Worm (Caenorhabditis elegans) whole organism, L2 larva: ENCODE results near the gene sym-1.

Experiments
- F13H6.1 ChIP-seq: sonication (generic microtip); optimal IDR thresholded peaks from 2 replicates; lab custom pipeline; 2016; ENCODE audit warnings: missing genetic modification characterization, missing compliant biosample characterization
- R02D3.7 ChIP-seq: fragments of 150-350 bp; optimal IDR thresholded peaks from 2 replicates; lab custom pipeline; 2014; ENCODE audit warnings: missing biosample characterization, missing genetic modification characterization
- alr-1 ChIP-seq: fragments of 150-350 bp; optimal IDR thresholded peaks from 2 replicates; lab custom pipeline; 2014; ENCODE audit warnings: missing biosample characterization, missing genetic modification characterization
- aly-2 ChIP-seq: fragments of 150-350 bp; optimal IDR thresholded peaks from 2 replicates; lab custom pipeline; 2014; ENCODE audit warnings: missing biosample characterization, missing genetic modification characterization
- ama-1 ChIP-seq: fragments of 150-350 bp; optimal IDR thresholded peaks from 2 replicates; lab custom pipeline; 2018; ENCODE audit warnings: inconsistent platforms
- blmp-1 ChIP-seq: sonication (generic microtip); optimal IDR thresholded peaks from 2 replicates; lab custom pipeline; 2017; ENCODE audit warnings: missing genetic modification characterization, mild to moderate bottlenecking, missing compliant biosample characterization, antibody characterized with exemption, moderate library complexity; ENCODE audit not compliant: insufficient read depth
- ceh-16 ChIP-seq: fragments of 150-350 bp; optimal IDR thresholded peaks from 2 replicates; lab custom pipeline; 2014; ENCODE audit warnings: missing biosample characterization, missing genetic modification characterization
- ceh-82 ChIP-seq: fragments of 150-350 bp; optimal IDR thresholded peaks from 2 replicates; lab custom pipeline; 2014; ENCODE audit warnings: missing biosample characterization, missing genetic modification characterization
- crh-2 ChIP-seq: sonication (generic microtip); optimal IDR thresholded peaks from 2 replicates; lab custom pipeline; 2017; ENCODE audit warnings: missing biosample characterization, missing genetic modification characterization
- dmd-4 ChIP-seq: sonication (generic microtip); optimal IDR thresholded peaks from 2 replicates; lab custom pipeline; 2017; ENCODE audit warnings: missing biosample characterization, missing genetic modification characterization
- egl-27 ChIP-seq: sonication (generic microtip); optimal IDR thresholded peaks from 3 replicates; lab custom pipeline; 2017; ENCODE audit warnings: missing biosample characterization, missing genetic modification reagents, missing genetic modification characterization
- elt-3 ChIP-seq: sonication (generic microtip); optimal IDR thresholded peaks from 2 replicates; lab custom pipeline; 2017; ENCODE audit warnings: missing biosample characterization, missing genetic modification characterization
- fos-1 ChIP-seq: fragments of 150-350 bp; optimal IDR thresholded peaks from 2 replicates; lab custom pipeline; 2014; ENCODE audit warnings: missing biosample characterization, missing genetic modification characterization
- gmeb-1 ChIP-seq: fragments of 150-350 bp; optimal IDR thresholded peaks from 2 replicates; lab custom pipeline; 2014; ENCODE audit warnings: missing biosample characterization, missing genetic modification characterization
- lin-13 ChIP-seq: fragments of 150-350 bp; optimal IDR thresholded peaks from 2 replicates; lab custom pipeline; 2014; ENCODE audit warnings: missing biosample characterization, missing genetic modification reagents, missing genetic modification characterization
- lin-39 ChIP-seq: fragments of 150-350 bp; optimal IDR thresholded peaks from 2 replicates; lab custom pipeline; 2014; ENCODE audit warnings: missing biosample characterization, missing genetic modification reagents, missing genetic modification characterization
- mab-5 ChIP-seq: fragments of 150-350 bp; optimal IDR thresholded peaks from 2 replicates; lab custom pipeline; 2014; ENCODE audit warnings: missing biosample characterization, missing genetic modification characterization
- mdl-1 ChIP-seq, 2 experiments: fragments of 150-350 bp in 1 of 2; sonication (generic microtip) in 1 of 2; optimal IDR thresholded peaks; 2 replicates each; lab custom pipeline; 2017; ENCODE audit warnings: missing biosample characterization in 2 of 2, missing genetic modification characterization in 2 of 2
- nhr-10 ChIP-seq: sonication (generic microtip); optimal IDR thresholded peaks from 2 replicates; lab custom pipeline; 2017; ENCODE audit warnings: missing biosample characterization, missing genetic modification characterization
- nhr-11 ChIP-seq: fragments of 150-350 bp; optimal IDR thresholded peaks from 2 replicates; lab custom pipeline; 2014; ENCODE audit warnings: missing biosample characterization, missing genetic modification characterization
- nhr-12 ChIP-seq: fragments of 150-350 bp; optimal IDR thresholded peaks from 2 replicates; lab custom pipeline; 2014; ENCODE audit warnings: missing biosample characterization, missing genetic modification characterization
- nhr-129 ChIP-seq: fragments of 150-350 bp; optimal IDR thresholded peaks from 2 replicates; lab custom pipeline; 2014; ENCODE audit warnings: missing biosample characterization, missing genetic modification characterization
- nhr-21 ChIP-seq: fragments of 150-350 bp; optimal IDR thresholded peaks from 2 replicates; lab custom pipeline; 2014; ENCODE audit warnings: missing biosample characterization, missing genetic modification characterization
- nhr-23 ChIP-seq: fragments of 150-350 bp; optimal IDR thresholded peaks from 2 replicates; lab custom pipeline; 2014; ENCODE audit warnings: missing biosample characterization, missing genetic modification reagents, missing genetic modification characterization
- nhr-237 ChIP-seq: fragments of 150-350 bp; optimal IDR thresholded peaks from 2 replicates; lab custom pipeline; 2014; ENCODE audit warnings: missing biosample characterization, missing genetic modification characterization
- nhr-25 ChIP-seq: fragments of 150-350 bp; sonication (generic microtip); optimal IDR thresholded peaks from 3 replicates; lab custom pipeline; 2014; ENCODE audit warnings: missing biosample characterization, missing genetic modification characterization
- nhr-6 ChIP-seq: fragments of 150-350 bp; optimal IDR thresholded peaks from 2 replicates; lab custom pipeline; 2014; ENCODE audit warnings: missing biosample characterization, missing genetic modification characterization
- nhr-77 ChIP-seq: fragments of 150-350 bp; optimal IDR thresholded peaks from 2 replicates; lab custom pipeline; 2014; ENCODE audit warnings: missing biosample characterization, missing genetic modification characterization
- peb-1 ChIP-seq: fragments of 150-350 bp; optimal IDR thresholded peaks from 2 replicates; lab custom pipeline; 2014; ENCODE audit warnings: missing biosample characterization, missing genetic modification characterization
- sem-4 ChIP-seq: fragments of 150-350 bp; optimal IDR thresholded peaks from 2 replicates; lab custom pipeline; 2014; ENCODE audit warnings: missing biosample characterization, missing genetic modification reagents, missing genetic modification characterization
- skn-1 ChIP-seq: sonication (generic microtip); optimal IDR thresholded peaks from 2 replicates; lab custom pipeline; 2017; ENCODE audit warnings: missing biosample characterization, missing genetic modification characterization
- sma-3 ChIP-seq: sonication (generic microtip); optimal IDR thresholded peaks from 2 replicates; lab custom pipeline; 2016; ENCODE audit warnings: missing genetic modification reagents, missing genetic modification characterization, missing compliant biosample characterization
- sma-9 ChIP-seq, 2 experiments: fragments of 150-350 bp in 1 of 2; sonication (generic microtip) in 1 of 2; optimal IDR thresholded peaks; 2 replicates each; lab custom pipeline; 2014 to 2016; ENCODE audit warnings: missing genetic modification characterization in 2 of 2, mild to moderate bottlenecking in 1 of 2, missing biosample characterization in 1 of 2, missing compliant biosample characterization in 1 of 2, missing genetic modification reagents in 1 of 2, moderate library complexity in 1 of 2
- snpc-4 ChIP-seq: fragments of 150-350 bp; optimal IDR thresholded peaks from 2 replicates; lab custom pipeline; 2014; ENCODE audit warnings: missing biosample characterization, missing genetic modification characterization
- unc-39 ChIP-seq: fragments of 150-350 bp; optimal IDR thresholded peaks from 2 replicates; lab custom pipeline; 2014; ENCODE audit warnings: missing biosample characterization, missing genetic modification characterization
- unc-55 ChIP-seq: fragments of 150-350 bp; sonication (generic microtip); optimal IDR thresholded peaks from 3 replicates; lab custom pipeline; 2014; ENCODE audit warnings: missing biosample characterization, missing genetic modification reagents, missing genetic modification characterization
- unc-62 ChIP-seq: fragments of 150-350 bp; optimal IDR thresholded peaks from 2 replicates; lab custom pipeline; 2014; ENCODE audit warnings: missing biosample characterization, missing genetic modification reagents, missing genetic modification characterization
- zag-1 ChIP-seq: fragments of 150-350 bp; optimal IDR thresholded peaks from 2 replicates; lab custom pipeline; 2014; ENCODE audit warnings: missing biosample characterization, missing genetic modification characterization
- ztf-1 ChIP-seq: fragments of 200-800 bp; sonication (Bioruptor generic); conservative IDR thresholded peaks from 2 replicates; pipeline ENCODE4 v1.3.6; 2022; ENCODE audit warnings: missing genetic modification characterization, missing compliant biosample characterization
- ztf-11 ChIP-seq: sonication (generic microtip); optimal IDR thresholded peaks from 2 replicates; lab custom pipeline; 2017; ENCODE audit warnings: missing biosample characterization, missing genetic modification characterization

sym-1 gene

ce11 chrX:14557936-14558554 is 23.4 kb upstream of the sym-1 start, which contains the start of gene nhr-3:
Gene nhr-3 (plus strand): TSS chrX:14558504.
- TF ChIP-seq blmp-1 (tag; lab: Kevin White, UChicago) (peak; percentile 79), ceh-16 (tag; lab: Kevin White, UChicago) (no peak), unc-55 (GFP tag; lab: Kevin White, UChicago) (no peak), peb-1 (no peak), nhr-6 (tag; lab: Kevin White, UChicago) (peak; percentile 22), unc-39 (tag; lab: Kevin White, UChicago) (no peak), nhr-25 (tag; lab: Kevin White, UChicago) (peak; percentile 37), skn-1 (tag; lab: Kevin White, UChicago) (no peak), ama-1 (lab: Kevin White, UChicago) (no peak), mdl-1 (tag; optimal IDR thresholded peaks at IDR 0.05; lab: Kevin White, UChicago) (no peak), crh-2 (tag; lab: Kevin White, UChicago) (peak; percentile 49), elt-3 (tag; lab: Kevin White, UChicago) (no peak), nhr-12 (tag; lab: Kevin White, UChicago) (no peak), gmeb-1 (tag; lab: Kevin White, UChicago) (no peak), nhr-77 (tag; lab: Kevin White, UChicago) (no peak), dmd-4 (tag; lab: Kevin White, UChicago) (no peak), zag-1 (tag; lab: Kevin White, UChicago) (no peak), nhr-129 (tag; lab: Kevin White, UChicago) (peak; percentile 2), lin-13 (GFP tag; lab: Kevin White, UChicago) (no peak), nhr-21 (tag; lab: Kevin White, UChicago) (no peak), unc-62 (GFP tag; lab: Kevin White, UChicago) (no peak), alr-1 (no peak), F13H6.1 (tag; lab: Kevin White, UChicago) (no peak), nhr-11 (tag; lab: Kevin White, UChicago) (no peak), nhr-10 (tag; lab: Kevin White, UChicago) (no peak), lin-39 (tag; lab: Kevin White, UChicago) (no peak), fos-1 (tag; lab: Kevin White, UChicago) (peak; percentile 13), sem-4 (tag; lab: Kevin White, UChicago) (no peak), ceh-82 (tag; lab: Kevin White, UChicago) (no peak), nhr-237 (tag; lab: Kevin White, UChicago) (no peak), sma-3 (GFP tag; lab: Kevin White, UChicago) (peak; percentile 60), ztf-1 (GFP tag; lab: Robert Waterston, UW) (no peak), egl-27 (tag; lab: Kevin White, UChicago) (no peak), R02D3.7 (no peak), aly-2 (tag; lab: Kevin White, UChicago) (no peak), nhr-23 (tag; lab: Kevin White, UChicago) (no peak), sma-9 (GFP tag; optimal IDR thresholded peaks at IDR 0.05; lab: Kevin White, UChicago) (peak; percentile 47), sma-9 (tag; optimal IDR thresholded peaks at IDR 0.05; lab: Kevin White, UChicago) (no peak), ztf-11 (no peak), snpc-4 (tag; lab: Kevin White, UChicago) (no peak)

ce11 chrX:14559084-14559483 is 22.3 kb upstream of the sym-1 start:
- TF ChIP-seq sem-4 (tag; lab: Kevin White, UChicago) (no peak), nhr-10 (tag; lab: Kevin White, UChicago) (no peak), snpc-4 (tag; lab: Kevin White, UChicago) (no peak), mab-5 (no peak), unc-55 (GFP tag; lab: Kevin White, UChicago) (peak; percentile 51), zag-1 (tag; lab: Kevin White, UChicago) (no peak)
